Fruit fly (Drosophila melanogaster): ENCODE measurements around the gene gd.

dm6 chrX:11984987-11985386 is 2.6 kb downstream of the gd start, which contains the start of gene cac:
- no peak for TF ChIP-seq CG7045 (GFP tag; optimal IDR thresholded peaks at IDR 0.05)
- no peak for TF ChIP-seq tj (GFP tag; optimal IDR thresholded peaks at IDR 0.05)
- TF ChIP-seq toe (GFP tag; optimal IDR thresholded peaks at IDR 0.05), result no peak
- no peak for TF ChIP-seq bab1 (GFP tag; optimal IDR thresholded peaks at IDR 0.05)

Measured in whole organism, adult.